Fruit fly (Drosophila melanogaster) whole organism, adult: ENCODE data around the gene CG11317.

Experiments
- CG12768 ChIP-seq: fragments of 200-800 bp; sonication (Bioruptor generic); optimal IDR thresholded peaks from 2 replicates; lab custom pipeline; 2017; ENCODE audit warnings: missing biosample characterization, missing genetic modification characterization, mild to moderate bottlenecking, moderate library complexity, missing genetic modification reagents
- CG1620 ChIP-seq: fragments of 200-800 bp; sonication (Bioruptor generic); optimal IDR thresholded peaks from 2 replicates; lab custom pipeline; 2016; ENCODE audit warnings: missing biosample characterization, missing genetic modification characterization
- CG33017 ChIP-seq: fragments of 200-800 bp; sonication (Bioruptor generic); optimal IDR thresholded peaks from 2 replicates; lab custom pipeline; 2018; ENCODE audit warnings: missing biosample characterization, mild to moderate bottlenecking, missing genetic modification characterization, moderate library complexity
- CG5204 ChIP-seq: fragments of 200-800 bp; sonication (Bioruptor generic); optimal IDR thresholded peaks from 2 replicates; lab custom pipeline; 2016; ENCODE audit warnings: missing biosample characterization, missing genetic modification characterization
- CG7045 ChIP-seq: fragments of 200-800 bp; sonication (Bioruptor generic); optimal IDR thresholded peaks from 2 replicates; lab custom pipeline; 2017; ENCODE audit warnings: missing biosample characterization, mild to moderate bottlenecking, missing genetic modification characterization
- CG7101 ChIP-seq: fragments of 200-800 bp; sonication (Bioruptor generic); optimal IDR thresholded peaks from 2 replicates; lab custom pipeline; 2018; ENCODE audit warnings: missing biosample characterization, mild to moderate bottlenecking, missing genetic modification characterization, moderate library complexity
- Clk ChIP-seq: fragments of 200-800 bp; sonication (Bioruptor generic); optimal IDR thresholded peaks from 2 replicates; lab custom pipeline; 2017; ENCODE audit warnings: missing biosample characterization, missing genetic modification characterization
- Hr96 ChIP-seq: fragments of 200-800 bp; sonication (Bioruptor generic); optimal IDR thresholded peaks from 2 replicates; lab custom pipeline; 2016; ENCODE audit warnings: missing biosample characterization, missing genetic modification characterization
- kay ChIP-seq: fragments of 200-800 bp; sonication (Bioruptor generic); peaks from one replicate; lab custom pipeline; 2016; ENCODE audit warnings: missing biosample characterization, missing genetic modification characterization, borderline replicate concordance
- ovo ChIP-seq: fragments of 200-800 bp; sonication (Bioruptor generic); optimal IDR thresholded peaks from 2 replicates; lab custom pipeline; 2016; ENCODE audit warnings: missing biosample characterization, missing genetic modification characterization
- tj ChIP-seq: fragments of 200-800 bp; sonication (Bioruptor generic); optimal IDR thresholded peaks from 3 replicates; lab custom pipeline; 2017; ENCODE audit warnings: missing biosample characterization, mild to moderate bottlenecking, missing genetic modification characterization, moderate library complexity

DNA sequence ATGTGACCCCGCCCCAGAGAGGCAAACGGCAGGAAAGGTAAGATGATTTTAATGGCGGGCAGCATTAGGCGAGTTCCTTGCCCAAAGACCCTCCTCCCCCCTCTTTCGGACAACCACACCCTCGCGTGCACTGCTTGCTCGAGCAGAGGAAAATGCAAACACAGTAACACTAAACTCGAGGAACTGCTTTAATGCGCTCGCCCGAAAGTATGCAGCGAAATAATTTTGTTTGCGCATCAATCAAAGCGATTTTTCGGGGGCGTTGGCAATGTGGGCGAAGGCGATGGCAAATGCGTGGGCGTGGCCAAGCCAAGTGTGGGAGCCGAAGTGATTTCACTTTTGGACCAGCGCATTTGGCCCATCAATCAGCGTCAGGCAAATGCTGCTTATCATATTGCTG, 10.7 kb downstream of the CG11317 start:
- TF ChIP-seq tj (GFP tag; lab: Kevin White, UChicago) (no peak), Hr96 (GFP tag; lab: Kevin White, UChicago) (no peak), kay (GFP tag; lab: Kevin White, UChicago) (no peak), CG7045 (GFP tag; lab: Kevin White, UChicago) (no peak), ovo (no peak), CG1620 (no peak), CG12768 (GFP tag; lab: Kevin White, UChicago) (no peak), CG33017 (no peak), CG5204 (GFP tag; lab: Kevin White, UChicago) (no peak), Clk (GFP tag; lab: Kevin White, UChicago) (no peak), CG7101 (tag; lab: Kevin White, UChicago) (no peak)
